Fruit fly (Drosophila melanogaster): ENCODE measurements around the gene CG10096.

CG10096 gene

dm6 chr3R:12406235-12407196 is 10.7 kb upstream of the CG10096 start, which contains the start of gene CG5167 (continued):
- TF ChIP-seq Hand (GFP tag; optimal IDR thresholded peaks at IDR 0.05) = no peak
- TF ChIP-seq ems (GFP tag; optimal IDR thresholded peaks at IDR 0.05) = no peak
- TF ChIP-seq Oaz (GFP tag; IDR thresholded peaks at IDR 0.05) = no peak
- peak; percentile 11; the same call in 1 of the 3 replicates for TF ChIP-seq B-H1 (GFP tag; IDR thresholded peaks at IDR 0.05)
- no peak for TF ChIP-seq ewg (GFP tag; optimal IDR thresholded peaks at IDR 0.05)
- no peak for TF ChIP-seq CG1529 (GFP tag; optimal IDR thresholded peaks at IDR 0.05)
- no peak for TF ChIP-seq btn (GFP tag; optimal IDR thresholded peaks at IDR 0.05)
- TF ChIP-seq CG10431 (GFP tag; optimal IDR thresholded peaks at IDR 0.05) = no peak
- TF ChIP-seq NfI (GFP tag; optimal IDR thresholded peaks at IDR 0.05) = no peak
- TF ChIP-seq fd96Cb (tag; optimal IDR thresholded peaks at IDR 0.05) = peak; percentile 9
- TF ChIP-seq crp (GFP tag; optimal IDR thresholded peaks at IDR 0.05) = no peak
- TF ChIP-seq ranshi (GFP tag; IDR thresholded peaks at IDR 0.05) = no peak
- peak; percentile 16; the same call in 1 of the 2 replicates for TF ChIP-seq lmd (GFP tag; IDR thresholded peaks at IDR 0.05)
- no peak for TF ChIP-seq CG9797 (GFP tag; optimal IDR thresholded peaks at IDR 0.05)
- no peak for TF ChIP-seq CTCF (GFP tag; optimal IDR thresholded peaks at IDR 0.05)
- peak; percentile 38 for TF ChIP-seq Meics (GFP tag; optimal IDR thresholded peaks at IDR 0.05)
- TF ChIP-seq Myb (GFP tag; optimal IDR thresholded peaks at IDR 0.05) = peak; percentile 9
- TF ChIP-seq wdn (GFP tag; IDR thresholded peaks at IDR 0.05) = no peak
- no peak for TF ChIP-seq Hsf (GFP tag; optimal IDR thresholded peaks at IDR 0.05)
- TF ChIP-seq salm (tag; optimal IDR thresholded peaks at IDR 0.05) = no peak
- no peak for TF ChIP-seq sima (GFP tag; optimal IDR thresholded peaks at IDR 0.05)
- no peak for TF ChIP-seq CG13775 (GFP tag; optimal IDR thresholded peaks at IDR 0.05)
- no peak for TF ChIP-seq tna (GFP tag; IDR thresholded peaks at IDR 0.05; ENCODE audit: partially characterized antibody)
- no peak for TF ChIP-seq dati (GFP tag; IDR thresholded peaks at IDR 0.05)
- no peak for TF ChIP-seq CG14667 (GFP tag; IDR thresholded peaks at IDR 0.05)
- TF ChIP-seq CG14050 (GFP tag; IDR thresholded peaks at IDR 0.05) = no peak
- no peak; the same call in 3 of the 4 replicates for TF ChIP-seq Gug (GFP tag; IDR thresholded peaks at IDR 0.05)
- no peak for TF ChIP-seq CG10543 (GFP tag; optimal IDR thresholded peaks at IDR 0.05)
- peak; percentile 63 for TF ChIP-seq CG13424 (tag; optimal IDR thresholded peaks at IDR 0.05)
- TF ChIP-seq unpg (GFP tag; optimal IDR thresholded peaks at IDR 0.05) = peak; percentile 70
- no peak for TF ChIP-seq ham (GFP tag; IDR thresholded peaks at IDR 0.05)
- TF ChIP-seq tgo (GFP tag; IDR thresholded peaks at IDR 0.05) = no peak
- no peak for TF ChIP-seq CG12744 (GFP tag; optimal IDR thresholded peaks at IDR 0.05)
- peak; percentile 52; the same call in 1 of the 2 replicates for TF ChIP-seq CG13287 (GFP tag; IDR thresholded peaks at IDR 0.05; ENCODE audit: partially characterized antibody)
- peak; percentile 7; the same call in 1 of the 2 replicates for TF ChIP-seq amos (GFP tag; IDR thresholded peaks at IDR 0.05; ENCODE audit: partially characterized antibody)
- no peak for TF ChIP-seq CG8478 (optimal IDR thresholded peaks at IDR 0.05)
- no peak for TF ChIP-seq HLH54F (GFP tag; optimal IDR thresholded peaks at IDR 0.05)
- TF ChIP-seq bab2 (GFP tag; optimal IDR thresholded peaks at IDR 0.05) = no peak
- TF ChIP-seq CG15514 (GFP tag; optimal IDR thresholded peaks at IDR 0.05) = peak; percentile 51
- no peak for TF ChIP-seq kay (GFP tag; optimal IDR thresholded peaks at IDR 0.05)
- no peak for TF ChIP-seq gcm2 (GFP tag; optimal IDR thresholded peaks at IDR 0.05)
- no peak for TF ChIP-seq otp (GFP tag; IDR thresholded peaks at IDR 0.05)
- TF ChIP-seq nau (GFP tag; optimal IDR thresholded peaks at IDR 0.05) = no peak
- TF ChIP-seq jigr1 (GFP tag; IDR thresholded peaks at IDR 0.05) = no peak
- no peak for TF ChIP-seq gfzf (GFP tag; optimal IDR thresholded peaks at IDR 0.05)
- TF ChIP-seq sc (optimal IDR thresholded peaks at IDR 0.05) = no peak
- no peak for TF ChIP-seq sc (GFP tag; optimal IDR thresholded peaks at IDR 0.05)
- TF ChIP-seq CG10366 (GFP tag; IDR thresholded peaks at IDR 0.05) = no peak
- no peak for TF ChIP-seq CG17912 (GFP tag; optimal IDR thresholded peaks at IDR 0.05)
- TF ChIP-seq CG14441 (GFP tag; IDR thresholded peaks at IDR 0.05) = no peak
